Fruit fly (Drosophila melanogaster): ENCODE measurements around the gene Cpr65Ax2.

- TF ChIP-seq Dfd (GFP tag; optimal IDR thresholded peaks at IDR 0.05): no peak
- no peak for TF ChIP-seq usp (GFP tag; optimal IDR thresholded peaks at IDR 0.05)
- TF ChIP-seq Myc (optimal IDR thresholded peaks at IDR 0.05): no peak
- no peak for TF ChIP-seq h (GFP tag; optimal IDR thresholded peaks at IDR 0.05)
- no peak for TF ChIP-seq psq (GFP tag; optimal IDR thresholded peaks at IDR 0.05)
- TF ChIP-seq CrebA (GFP tag; optimal IDR thresholded peaks at IDR 0.05; ENCODE audit: borderline replicate concordance): no peak
- no peak for TF ChIP-seq Hnf4 (GFP tag; optimal IDR thresholded peaks at IDR 0.05)
- no peak for TF ChIP-seq GATAd (GFP tag; optimal IDR thresholded peaks at IDR 0.05)
Observed at dm6 chr3L:6144769-6145220, 5.9 kb downstream of the Cpr65Ax2 start, which contains the start of gene Lcp65Ac.
